Worm (Caenorhabditis elegans) whole organism, midembryonic: ENCODE measurements around the gene gcy-32.

Source experiments
- T22C8.4 ChIP-seq: fragments of 200-800 bp; sonication (Bioruptor generic); IDR thresholded peaks from 2 replicates; pipeline ENCODE4 v1.3.6; 2022; ENCODE audit warnings: missing genetic modification characterization, missing compliant biosample characterization
- flt-1 ChIP-seq: fragments of 200-800 bp; sonication (Bioruptor generic); IDR thresholded peaks from 2 replicates; pipeline ENCODE4 v1.3.6; 2022; ENCODE audit warnings: missing genetic modification characterization, missing compliant biosample characterization
- klf-2 ChIP-seq: fragments of 200-800 bp; sonication (Bioruptor generic); conservative IDR thresholded peaks from 2 replicates; pipeline ENCODE4 v1.3.6; 2022; ENCODE audit warnings: missing genetic modification reagents, missing genetic modification characterization, missing compliant biosample characterization
- ref-1 ChIP-seq: fragments of 200-800 bp; sonication (Bioruptor generic); conservative IDR thresholded peaks from 2 replicates; pipeline ENCODE4 v1.3.6; 2022; ENCODE audit warnings: missing genetic modification reagents, missing genetic modification characterization, missing compliant biosample characterization
- ztf-23 ChIP-seq: fragments of 200-800 bp; sonication (Bioruptor generic); IDR thresholded peaks from 2 replicates; pipeline ENCODE4 v1.3.6; 2022; ENCODE audit warnings: missing genetic modification reagents, missing genetic modification characterization, missing compliant biosample characterization

ce11 chrV:13909400-13909799 lies 5.9 kb downstream of the gcy-32 start, which contains the start of gene C06B3.7:
- TF ChIP-seq ztf-23 (GFP tag; lab: Robert Waterston, UW) (no peak), flt-1 (GFP tag; lab: Robert Waterston, UW) (no peak), T22C8.4 (GFP tag; lab: Robert Waterston, UW) (no peak), ref-1 (GFP tag; lab: Robert Waterston, UW) (no peak), klf-2 (GFP tag; lab: Robert Waterston, UW) (no peak)
